Fruit fly (Drosophila melanogaster) whole organism, embryonic: ENCODE results near the gene Rnb.

Experiments used
- ATbp ChIP-seq: fragments of 200-800 bp; sonication (Bioruptor generic); optimal IDR thresholded peaks from 2 replicates; lab custom pipeline; 2017; ENCODE audit warnings: missing biosample characterization, mild to moderate bottlenecking, missing genetic modification characterization, missing genetic modification reagents
- Adf1 ChIP-seq: fragments of 200-800 bp; sonication (Bioruptor generic); IDR thresholded peaks from 2 replicates; pipeline ENCODE4 v1.3.6; 2022; ENCODE audit warnings: missing biosample characterization, missing genetic modification characterization
- Bgb ChIP-seq: fragments of 200-800 bp; sonication (Bioruptor generic); IDR thresholded peaks from 2 replicates; pipeline ENCODE4 v1.3.6; 2022; ENCODE audit warnings: missing biosample characterization, missing genetic modification characterization; ENCODE audit not compliant: partially characterized antibody
- Blimp-1 ChIP-seq: fragments of 200-800 bp; sonication (Bioruptor generic); optimal IDR thresholded peaks from 3 replicates; lab custom pipeline; 2018; ENCODE audit warnings: missing biosample characterization, missing genetic modification characterization, mild to moderate bottlenecking, moderate library complexity, missing genetic modification reagents
- Bteb2 ChIP-seq: fragments of 200-800 bp; sonication (Bioruptor generic); optimal IDR thresholded peaks from 2 replicates; lab custom pipeline; 2016; ENCODE audit warnings: missing biosample characterization, missing genetic modification characterization
- CG10147 ChIP-seq: fragments of 200-800 bp; sonication (Bioruptor generic); optimal IDR thresholded peaks from 2 replicates; lab custom pipeline; 2019; ENCODE audit warnings: missing biosample characterization, mild to moderate bottlenecking, missing genetic modification characterization, moderate library complexity
- CG12071 ChIP-seq: fragments of 200-800 bp; sonication (Bioruptor generic); optimal IDR thresholded peaks from 3 replicates; lab custom pipeline; 2018; ENCODE audit warnings: missing biosample characterization, mild to moderate bottlenecking, missing genetic modification characterization
- CG15514 ChIP-seq: fragments of 200-800 bp; sonication (Bioruptor generic); optimal IDR thresholded peaks from 3 replicates; lab custom pipeline; 2017; ENCODE audit warnings: missing biosample characterization, missing genetic modification characterization, mild to moderate bottlenecking, moderate library complexity, missing genetic modification reagents
- CG17186 ChIP-seq: fragments of 200-800 bp; sonication (Bioruptor generic); optimal IDR thresholded peaks from 3 replicates; lab custom pipeline; 2017; ENCODE audit warnings: missing biosample characterization, missing genetic modification reagents, missing genetic modification characterization
- CG31365 ChIP-seq: fragments of 200-800 bp; sonication (Bioruptor generic); optimal IDR thresholded peaks from 2 replicates; lab custom pipeline; 2018; ENCODE audit warnings: missing biosample characterization, mild to moderate bottlenecking, missing genetic modification characterization
- CG34376 ChIP-seq: fragments of 200-800 bp; sonication (Bioruptor generic); optimal IDR thresholded peaks from 2 replicates; lab custom pipeline; 2018; ENCODE audit warnings: missing biosample characterization, mild to moderate bottlenecking, missing genetic modification characterization
- CG4424 ChIP-seq: fragments of 200-800 bp; sonication (Bioruptor generic); optimal IDR thresholded peaks from 3 replicates; lab custom pipeline; 2016; ENCODE audit warnings: missing biosample characterization, missing genetic modification characterization
- CG4730 ChIP-seq: fragments of 200-800 bp; sonication (Bioruptor generic); IDR thresholded peaks from 2 replicates; pipeline ENCODE4 v1.3.6; 2022; ENCODE audit warnings: missing biosample characterization, missing genetic modification characterization
- CG4854 ChIP-seq: fragments of 200-800 bp; sonication (Bioruptor generic); optimal IDR thresholded peaks from 2 replicates; lab custom pipeline; 2016; ENCODE audit warnings: missing biosample characterization, missing genetic modification characterization, inconsistent platforms
- CG6854 ChIP-seq: fragments of 200-800 bp; sonication (Bioruptor generic); optimal IDR thresholded peaks from 3 replicates; lab custom pipeline; 2017; ENCODE audit warnings: missing biosample characterization, mild to moderate bottlenecking, missing genetic modification characterization
- CG7556 ChIP-seq: fragments of 200-800 bp; sonication (Bioruptor generic); optimal IDR thresholded peaks from 2 replicates; lab custom pipeline; 2017; ENCODE audit warnings: missing biosample characterization, mild to moderate bottlenecking, missing genetic modification characterization
- CG8765 ChIP-seq: fragments of 200-800 bp; sonication (Bioruptor generic); IDR thresholded peaks from 2 replicates; pipeline ENCODE4 v1.3.6; 2022; ENCODE audit warnings: missing biosample characterization, missing genetic modification characterization
- CG8924 ChIP-seq: fragments of 200-800 bp; optimal IDR thresholded peaks from 3 replicates; lab custom pipeline; 2019; ENCODE audit warnings: missing biosample characterization, mild to moderate bottlenecking, missing genetic modification characterization, moderate library complexity
- Dbx ChIP-seq: fragments of 200-800 bp; sonication (Bioruptor generic); IDR thresholded peaks from 3 replicates; pipeline ENCODE4 v1.3.6; 2022; ENCODE audit warnings: missing biosample characterization, missing genetic modification characterization
- Drgx ChIP-seq: fragments of 200-800 bp; sonication (Bioruptor generic); IDR thresholded peaks from 2 replicates; pipeline ENCODE4 v1.3.6; 2022; ENCODE audit warnings: missing biosample characterization, missing genetic modification characterization
- Fer2 ChIP-seq: fragments of 200-800 bp; sonication (Bioruptor generic); optimal IDR thresholded peaks from 2 replicates; lab custom pipeline; 2018; ENCODE audit warnings: missing biosample characterization, mild to moderate bottlenecking, missing genetic modification characterization, moderate library complexity
- H2.0 ChIP-seq: fragments of 200-800 bp; sonication (Bioruptor generic); IDR thresholded peaks from 2 replicates; pipeline ENCODE4 v1.3.6; 2022; ENCODE audit warnings: missing biosample characterization, missing genetic modification characterization
- HLH54F ChIP-seq: fragments of 200-800 bp; sonication (Bioruptor generic); optimal IDR thresholded peaks from 3 replicates; lab custom pipeline; 2016; ENCODE audit warnings: missing biosample characterization, missing genetic modification characterization
- Meics ChIP-seq: fragments of 200-800 bp; sonication (Bioruptor generic); optimal IDR thresholded peaks from 2 replicates; lab custom pipeline; 2017; ENCODE audit warnings: missing biosample characterization, mild to moderate bottlenecking, missing genetic modification characterization
- Nf-YA ChIP-seq: fragments of 200-800 bp; sonication (Bioruptor generic); IDR thresholded peaks from 2 replicates; pipeline ENCODE4 v1.3.6; 2022; ENCODE audit warnings: missing biosample characterization, missing genetic modification characterization
- Nf-YC ChIP-seq: fragments of 200-800 bp; optimal IDR thresholded peaks from 3 replicates; lab custom pipeline; 2019; ENCODE audit warnings: missing biosample characterization, mild to moderate bottlenecking, missing genetic modification characterization, moderate library complexity
- NfI ChIP-seq: fragments of 200-800 bp; sonication (Bioruptor generic); optimal IDR thresholded peaks from 3 replicates; lab custom pipeline; 2018; ENCODE audit warnings: missing biosample characterization, mild to moderate bottlenecking, missing genetic modification characterization, moderate library complexity
- Oli ChIP-seq: fragments of 200-800 bp; sonication (Bioruptor generic); optimal IDR thresholded peaks from 2 replicates; lab custom pipeline; 2018; ENCODE audit warnings: missing biosample characterization, mild to moderate bottlenecking, missing genetic modification characterization, moderate library complexity
- Tbp ChIP-seq: fragments of >200 bp; optimal IDR thresholded peaks from 2 replicates; lab custom pipeline; 2018; ENCODE audit warnings: missing biosample characterization, missing genetic modification characterization
- Xrp1 ChIP-seq: fragments of 200-800 bp; sonication (Bioruptor generic); IDR thresholded peaks from 2 replicates; pipeline ENCODE4 v1.3.6; 2022; ENCODE audit warnings: missing biosample characterization, missing genetic modification characterization
- az2 ChIP-seq: fragments of 200-800 bp; sonication (Bioruptor generic); optimal IDR thresholded peaks from 3 replicates; lab custom pipeline; 2016; ENCODE audit warnings: missing biosample characterization, missing genetic modification characterization
- bsh ChIP-seq, 2 experiments: fragments of 200-800 bp; sonication (Bioruptor generic); optimal IDR thresholded peaks; 2 replicates each; lab custom pipeline; 2017 to 2018; ENCODE audit warnings: mild to moderate bottlenecking in 2 of 2, missing biosample characterization in 2 of 2, missing genetic modification characterization in 2 of 2, moderate library complexity in 1 of 2
- danr ChIP-seq: fragments of 200-800 bp; sonication (Bioruptor generic); IDR thresholded peaks from 2 replicates; pipeline ENCODE4 v1.3.6; 2022; ENCODE audit warnings: missing biosample characterization, missing genetic modification characterization
- fd102C ChIP-seq: fragments of 200-800 bp; sonication (Bioruptor generic); optimal IDR thresholded peaks from 2 replicates; lab custom pipeline; 2018; ENCODE audit warnings: missing biosample characterization, mild to moderate bottlenecking, missing genetic modification characterization, moderate library complexity
- grau ChIP-seq: fragments of 200-800 bp; optimal IDR thresholded peaks from 3 replicates; lab custom pipeline; 2019; ENCODE audit warnings: missing biosample characterization, mild to moderate bottlenecking, missing genetic modification characterization, moderate library complexity
- gro ChIP-seq: fragments of 200-800 bp; sonication (Bioruptor generic); optimal IDR thresholded peaks from 2 replicates; lab custom pipeline; 2016; ENCODE audit warnings: missing biosample characterization, missing genetic modification characterization
- hkb ChIP-seq, 2 experiments: fragments of 200-800 bp in 1 of 2; fragments of >200 bp in 1 of 2; sonication (Bioruptor generic) in 1 of 2; IDR thresholded peaks in 1 of 2; optimal IDR thresholded peaks in 1 of 2; 2 replicates each; pipeline versions ENCODE4 v1.3.6 to Lab custom; 2017 to 2022; ENCODE audit warnings: missing biosample characterization in 1 of 2, missing genetic modification characterization in 1 of 2
- nerfin-2 ChIP-seq: fragments of 200-800 bp; sonication (Bioruptor generic); IDR thresholded peaks from 2 replicates; pipeline ENCODE4 v1.3.6; 2022; ENCODE audit warnings: missing biosample characterization, missing genetic modification characterization; ENCODE audit not compliant: partially characterized antibody
- pb ChIP-seq: fragments of 200-800 bp; sonication (Bioruptor generic); optimal IDR thresholded peaks from 3 replicates; lab custom pipeline; 2016; ENCODE audit warnings: missing biosample characterization, missing genetic modification characterization
- prd ChIP-seq, 3 experiments: fragments of >200 bp in 2 of 3; fragments of 200-800 bp in 1 of 3; sonication (Bioruptor generic) in 1 of 3; optimal IDR thresholded peaks in 2 of 3; IDR thresholded peaks in 1 of 3; 2 replicates in 2 of 3; 3 replicates in 1 of 3; pipeline versions ENCODE4 v1.3.6 to Lab custom; 2017 to 2022; ENCODE audit warnings: missing biosample characterization in 1 of 3, missing genetic modification characterization in 1 of 3
- psq ChIP-seq: fragments of 200-800 bp; sonication (Bioruptor generic); optimal IDR thresholded peaks from 2 replicates; lab custom pipeline; 2017; ENCODE audit warnings: missing biosample characterization, missing genetic modification characterization
- sd ChIP-seq: fragments of 200-800 bp; sonication (Bioruptor generic); optimal IDR thresholded peaks from 3 replicates; lab custom pipeline; 2018; ENCODE audit warnings: missing biosample characterization, mild to moderate bottlenecking, missing genetic modification characterization, moderate library complexity
- slbo ChIP-seq: fragments of 200-800 bp; sonication (Bioruptor generic); IDR thresholded peaks from 2 replicates; pipeline ENCODE4 v1.3.6; 2022; ENCODE audit warnings: missing biosample characterization, missing genetic modification characterization
- sob ChIP-seq: fragments of 200-800 bp; sonication (Bioruptor generic); IDR thresholded peaks from 2 replicates; pipeline ENCODE4 v1.3.6; 2022; ENCODE audit warnings: missing biosample characterization, missing genetic modification characterization
- tgo ChIP-seq: fragments of 200-800 bp; sonication (Bioruptor generic); IDR thresholded peaks from 3 replicates; pipeline ENCODE4 v1.3.6; 2022; ENCODE audit warnings: missing biosample characterization, missing genetic modification characterization
- wek ChIP-seq: fragments of 200-800 bp; sonication (Bioruptor generic); optimal IDR thresholded peaks from 3 replicates; lab custom pipeline; 2018; ENCODE audit warnings: missing biosample characterization, mild to moderate bottlenecking, missing genetic modification characterization, moderate library complexity
- z ChIP-seq: fragments of 200-800 bp; sonication (Bioruptor generic); IDR thresholded peaks from 3 replicates; pipeline ENCODE4 v1.3.6; 2022; ENCODE audit warnings: missing biosample characterization, missing genetic modification characterization
- zen2 ChIP-seq: fragments of 200-800 bp; sonication (Bioruptor generic); IDR thresholded peaks from 3 replicates; pipeline ENCODE4 v1.3.6; 2022; ENCODE audit warnings: missing biosample characterization, missing genetic modification characterization; ENCODE audit not compliant: partially characterized antibody

The Rnb gene

dm6 chr3R:29765267-29766095, 33.7 kb downstream of the Rnb start, which contains the start of gene kay (continued):
- no peak for TF ChIP-seq prd (optimal IDR thresholded peaks at IDR 0.05; lab: Kevin White, UChicago)
- TF ChIP-seq prd (GFP tag; IDR thresholded peaks at IDR 0.05; lab: Robert Waterston, UW): no peak
- no peak for TF ChIP-seq CG8924 (tag; lab: Kevin White, UChicago)
- TF ChIP-seq psq (GFP tag; lab: Kevin White, UChicago): no peak
- TF ChIP-seq CG6854 (GFP tag; lab: Kevin White, UChicago): no peak
- no peak for TF ChIP-seq Dbx
- TF ChIP-seq CG8765 (GFP tag; lab: Robert Waterston, UW): no peak
- TF ChIP-seq CG4730 (GFP tag; lab: Robert Waterston, UW): no peak
- TF ChIP-seq az2: no peak
- TF ChIP-seq Nf-YC (tag; lab: Kevin White, UChicago): no peak
- TF ChIP-seq CG4854 (GFP tag; lab: Kevin White, UChicago): no peak
- TF ChIP-seq Adf1 (GFP tag; lab: Robert Waterston, UW): peak; percentile 70
- no peak for TF ChIP-seq Tbp
- peak; percentile 25; the same call in 1 of the 2 replicates for TF ChIP-seq slbo (GFP tag; lab: Robert Waterston, UW)
- peak; percentile 56; the same call in 1 of the 3 replicates for TF ChIP-seq z (GFP tag; lab: Robert Waterston, UW)
- no peak for TF ChIP-seq CG10147
- no peak for TF ChIP-seq Xrp1 (GFP tag; lab: Robert Waterston, UW)
- TF ChIP-seq zen2 (GFP tag; lab: Robert Waterston, UW): no peak
- no peak for TF ChIP-seq CG31365 (tag; lab: Kevin White, UChicago)
- no peak for TF ChIP-seq fd102C (GFP tag; lab: Kevin White, UChicago)
- TF ChIP-seq CG34376 (GFP tag; lab: Kevin White, UChicago): no peak
- no peak for TF ChIP-seq Meics (GFP tag; lab: Kevin White, UChicago)
- no peak for TF ChIP-seq pb (GFP tag; lab: Kevin White, UChicago)
- no peak for TF ChIP-seq Blimp-1 (GFP tag; lab: Kevin White, UChicago)
- TF ChIP-seq Nf-YA: no peak
- TF ChIP-seq tgo (GFP tag; lab: Robert Waterston, UW): no peak
- TF ChIP-seq HLH54F (GFP tag; lab: Kevin White, UChicago): no peak
- no peak for TF ChIP-seq CG12071 (GFP tag; lab: Kevin White, UChicago)
- TF ChIP-seq gro (GFP tag; lab: Kevin White, UChicago): no peak
- no peak for TF ChIP-seq wek (GFP tag; lab: Kevin White, UChicago)
- TF ChIP-seq Oli (tag; lab: Kevin White, UChicago): no peak
- no peak for TF ChIP-seq CG15514 (GFP tag; lab: Kevin White, UChicago)
- no peak for TF ChIP-seq hkb (optimal IDR thresholded peaks at IDR 0.05; lab: Kevin White, UChicago)
- TF ChIP-seq hkb (GFP tag; IDR thresholded peaks at IDR 0.05; lab: Robert Waterston, UW): no peak
- no peak for TF ChIP-seq ATbp (GFP tag; lab: Kevin White, UChicago)
- no peak for TF ChIP-seq Fer2 (tag; lab: Kevin White, UChicago)
- no peak for TF ChIP-seq H2.0 (GFP tag; lab: Robert Waterston, UW)
- no peak for TF ChIP-seq Drgx (GFP tag; lab: Robert Waterston, UW)
- no peak for TF ChIP-seq CG7556 (GFP tag; lab: Kevin White, UChicago)
- no peak for TF ChIP-seq grau
- peak; percentile 33; the same call in 1 of the 2 replicates for TF ChIP-seq Bgb (GFP tag; lab: Robert Waterston, UW)
- no peak for TF ChIP-seq CG4424
- no peak for TF ChIP-seq danr (GFP tag; lab: Robert Waterston, UW)
- no peak for TF ChIP-seq nerfin-2
- TF ChIP-seq bsh (GFP tag; optimal IDR thresholded peaks at IDR 0.05; lab: Kevin White, UChicago): no peak
- TF ChIP-seq CG17186 (GFP tag; lab: Kevin White, UChicago): no peak
- no peak for TF ChIP-seq Bteb2 (GFP tag; lab: Kevin White, UChicago)
- no peak for TF ChIP-seq NfI (GFP tag; lab: Kevin White, UChicago)
- peak; percentile 72 for TF ChIP-seq sd (tag; lab: Kevin White, UChicago)
- no peak for TF ChIP-seq sob (GFP tag; lab: Robert Waterston, UW)
